Worm (Caenorhabditis elegans): Measurements from ENCODE around the gene dim-1.

DNA sequence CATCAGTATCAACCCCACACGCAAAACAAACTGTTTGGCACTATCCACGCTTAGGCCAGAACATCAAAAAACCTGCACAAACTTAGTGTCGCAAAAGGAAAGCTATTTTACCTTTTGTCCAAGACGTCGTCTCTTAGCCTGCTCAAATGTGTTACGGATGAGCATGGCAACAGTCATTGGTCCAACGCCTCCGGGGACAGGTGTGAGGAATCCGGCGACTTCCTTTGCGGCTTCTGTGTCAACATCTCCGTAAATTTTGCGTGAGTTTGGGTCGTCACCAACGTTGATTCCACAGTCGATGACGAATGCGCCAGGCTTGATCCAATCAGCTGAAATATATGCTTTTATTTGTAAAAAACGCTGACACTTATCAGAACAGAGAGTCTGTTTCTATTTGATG, 26.6 kb upstream of the dim-1 start:
- TF ChIP-seq swsn-7 (tag; optimal IDR thresholded peaks at IDR 0.05) (no peak), nhr-76 (tag; optimal IDR thresholded peaks at IDR 0.05) (no peak), lin-13 (GFP tag; optimal IDR thresholded peaks at IDR 0.05) (no peak), unc-62 (GFP tag; optimal IDR thresholded peaks at IDR 0.05) (no peak)

Data from whole organism, L1 larva.